Fruit fly (Drosophila melanogaster) Kc167 (cell line): Measurements from ENCODE around the gene CG7966.

Source experiments
- Myc ChIP-seq: fragments of >200 bp; optimal IDR thresholded peaks from 2 replicates; lab custom pipeline; 2017; ENCODE audit warnings: missing external identifiers
- Sin3A ChIP-seq: fragments of >200 bp; optimal IDR thresholded peaks from 2 replicates; lab custom pipeline; 2018; ENCODE audit warnings: missing external identifiers
- h ChIP-seq: fragments of >200 bp; optimal IDR thresholded peaks from 3 replicates; lab custom pipeline; 2018; ENCODE audit warnings: missing external identifiers
- insv ChIP-seq: fragments of >200 bp; optimal IDR thresholded peaks from 3 replicates; lab custom pipeline; 2018; ENCODE audit warnings: missing external identifiers
- psq ChIP-seq: fragments of >200 bp; optimal IDR thresholded peaks from 2 replicates; lab custom pipeline; 2017; ENCODE audit warnings: missing external identifiers
- ttk ChIP-seq: sonication (Bioruptor generic); optimal IDR thresholded peaks from 2 replicates; lab custom pipeline; 2017; ENCODE audit warnings: missing external identifiers

DNA sequence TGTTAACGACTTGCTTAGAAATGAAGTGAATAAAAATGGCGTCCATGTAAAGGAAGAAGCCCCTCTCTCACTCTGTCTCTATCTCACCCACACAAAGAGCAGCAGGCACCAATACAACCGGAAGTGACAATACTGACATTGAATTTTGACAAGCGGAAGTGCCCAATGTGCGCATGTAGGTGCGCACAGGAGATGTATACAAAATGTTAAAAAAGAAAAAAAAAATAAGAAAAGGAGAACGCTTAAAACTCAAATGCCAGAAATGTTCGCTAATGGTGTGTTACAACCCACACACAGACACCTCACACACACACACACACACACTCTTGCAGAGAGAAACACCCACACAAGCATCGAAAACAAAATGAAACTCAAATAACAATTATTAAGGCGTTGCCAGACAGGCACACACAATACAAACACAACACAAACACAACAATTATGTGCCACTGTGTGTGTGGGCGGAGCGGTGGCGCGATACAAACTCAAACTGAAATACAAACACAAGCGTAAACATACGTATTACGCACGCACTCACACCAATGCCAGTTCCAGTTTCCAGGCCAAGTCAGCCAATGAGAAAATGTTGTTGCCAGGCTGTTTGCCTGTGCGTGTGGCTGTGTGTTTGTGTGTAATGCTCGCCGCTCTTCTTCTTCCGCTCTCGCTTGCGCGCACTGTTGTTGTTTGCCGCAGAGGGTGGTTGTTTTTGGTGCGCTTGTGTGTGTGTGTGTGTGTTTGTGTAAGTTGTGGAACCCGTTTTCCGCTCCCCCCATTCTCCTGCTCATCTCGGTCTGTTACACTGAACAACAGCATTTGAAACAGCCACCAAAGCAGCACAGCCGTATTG lies 12.7 kb upstream of the CG7966 start:
- TF ChIP-seq h (lab: Kevin White, UChicago) (no peak), psq (lab: Kevin White, UChicago) (no peak), ttk (no peak), insv (lab: Kevin White, UChicago) (no peak), Myc (lab: Kevin White, UChicago) (no peak), Sin3A (no peak)
